Worm (Caenorhabditis elegans) whole organism, young adult: ENCODE data around the gene srg-68.

Source experiments
- C17E4.6 ChIP-seq: fragments of 200-800 bp; sonication (Bioruptor generic); IDR thresholded peaks from 2 replicates; pipeline ENCODE4 v1.3.6; 2022; ENCODE audit warnings: missing genetic modification reagents, missing genetic modification characterization, missing compliant biosample characterization
- D2030.7 ChIP-seq: fragments of 200-800 bp; sonication (Bioruptor generic); IDR thresholded peaks from 2 replicates; pipeline ENCODE4 v1.3.6; 2022; ENCODE audit warnings: missing genetic modification reagents, missing genetic modification characterization, missing compliant biosample characterization
- F10E7.11 ChIP-seq: sonication (generic microtip); optimal IDR thresholded peaks from 2 replicates; lab custom pipeline; 2017; ENCODE audit warnings: mild to moderate bottlenecking, missing genetic modification characterization, moderate library complexity, missing compliant biosample characterization
- F23B12.7 ChIP-seq: sonication (generic microtip); optimal IDR thresholded peaks from 2 replicates; lab custom pipeline; 2017; ENCODE audit warnings: missing genetic modification characterization, mild to moderate bottlenecking, missing compliant biosample characterization, antibody characterized with exemption, moderate library complexity; ENCODE audit not compliant: insufficient read depth
- F33H1.4 ChIP-seq: fragments of 200-800 bp; sonication (Bioruptor generic); IDR thresholded peaks from 2 replicates; pipeline ENCODE4 v1.3.6; 2022; ENCODE audit warnings: missing genetic modification reagents, missing genetic modification characterization, missing compliant biosample characterization
- F39B2.1 ChIP-seq: fragments of 200-800 bp; sonication (Bioruptor generic); IDR thresholded peaks from 2 replicates; pipeline ENCODE4 v1.3.6; 2022; ENCODE audit warnings: missing genetic modification reagents, missing genetic modification characterization, missing compliant biosample characterization
- K12H6.12 ChIP-seq: fragments of 200-800 bp; sonication (Bioruptor generic); optimal IDR thresholded peaks from 2 replicates; lab custom pipeline; 2018; ENCODE audit warnings: mild to moderate bottlenecking, missing genetic modification characterization, missing compliant biosample characterization
- atf-7 ChIP-seq: sonication (generic microtip); optimal IDR thresholded peaks from 2 replicates; lab custom pipeline; 2017; ENCODE audit warnings: mild to moderate bottlenecking, missing genetic modification characterization, missing compliant biosample characterization
- attf-3 ChIP-seq: fragments of 200-800 bp; sonication (Bioruptor generic); conservative IDR thresholded peaks from 2 replicates; pipeline ENCODE4 v1.3.6; 2022; ENCODE audit warnings: missing genetic modification reagents, missing genetic modification characterization, missing compliant biosample characterization
- attf-5 ChIP-seq: fragments of 200-800 bp; sonication (Bioruptor generic); optimal IDR thresholded peaks from 2 replicates; lab custom pipeline; 2018; ENCODE audit warnings: mild to moderate bottlenecking, missing genetic modification characterization, missing compliant biosample characterization
- attf-6 ChIP-seq: fragments of 200-800 bp; sonication (Bioruptor generic); IDR thresholded peaks from 2 replicates; pipeline ENCODE4 v1.3.6; 2022; ENCODE audit warnings: missing genetic modification reagents, missing genetic modification characterization, missing compliant biosample characterization
- bed-2 ChIP-seq: fragments of 200-800 bp; sonication (Bioruptor generic); IDR thresholded peaks from 2 replicates; pipeline ENCODE4 v1.3.6; 2022; ENCODE audit warnings: missing genetic modification reagents, missing genetic modification characterization, missing compliant biosample characterization
- ccch-3 ChIP-seq: fragments of 200-800 bp; sonication (Bioruptor generic); optimal IDR thresholded peaks from 2 replicates; lab custom pipeline; 2018; ENCODE audit warnings: mild to moderate bottlenecking, missing genetic modification characterization, missing compliant biosample characterization
- ceh-100 ChIP-seq: fragments of 200-800 bp; sonication (Bioruptor generic); IDR thresholded peaks from 2 replicates; pipeline ENCODE4 v1.3.6; 2022; ENCODE audit warnings: missing genetic modification reagents, missing genetic modification characterization, missing compliant biosample characterization
- ceh-27 ChIP-seq: fragments of 200-800 bp; sonication (Bioruptor generic); optimal IDR thresholded peaks from 2 replicates; lab custom pipeline; 2018; ENCODE audit warnings: mild to moderate bottlenecking, missing genetic modification characterization, moderate library complexity, missing compliant biosample characterization
- ceh-58 ChIP-seq: fragments of 200-800 bp; sonication (Bioruptor generic); IDR thresholded peaks from 2 replicates; pipeline ENCODE4 v1.3.6; 2022; ENCODE audit warnings: missing genetic modification characterization, missing compliant biosample characterization
- ceh-79 ChIP-seq: sonication (generic microtip); optimal IDR thresholded peaks from 2 replicates; lab custom pipeline; 2017; ENCODE audit warnings: mild to moderate bottlenecking, missing genetic modification characterization, missing compliant biosample characterization
- chd-7 ChIP-seq: sonication (generic microtip); optimal IDR thresholded peaks from 2 replicates; lab custom pipeline; 2016; ENCODE audit warnings: mild to moderate bottlenecking, missing genetic modification characterization, moderate library complexity, missing compliant biosample characterization
- dox-1 ChIP-seq: fragments of 200-800 bp; sonication (Bioruptor generic); IDR thresholded peaks from 2 replicates; pipeline ENCODE4 v1.3.6; 2022; ENCODE audit warnings: missing genetic modification reagents, missing genetic modification characterization, missing compliant biosample characterization
- dpl-1 ChIP-seq: fragments of 150-350 bp; optimal IDR thresholded peaks from 2 replicates; lab custom pipeline; 2014; ENCODE audit warnings: missing biosample characterization, missing genetic modification reagents, missing genetic modification characterization
- efl-1 ChIP-seq: fragments of 150-350 bp; optimal IDR thresholded peaks from 2 replicates; lab custom pipeline; 2014; ENCODE audit warnings: missing biosample characterization, missing genetic modification reagents, missing genetic modification characterization
- egl-18 ChIP-seq: fragments of 200-800 bp; sonication (Bioruptor generic); IDR thresholded peaks from 2 replicates; pipeline ENCODE4 v1.3.6; 2022; ENCODE audit warnings: missing genetic modification reagents, missing genetic modification characterization, missing compliant biosample characterization
- egl-44 ChIP-seq: fragments of 200-800 bp; sonication (Bioruptor generic); IDR thresholded peaks from 2 replicates; pipeline ENCODE4 v1.3.6; 2022; ENCODE audit warnings: missing genetic modification reagents, missing genetic modification characterization, missing compliant biosample characterization
- him-1 ChIP-seq: sonication (generic microtip); optimal IDR thresholded peaks from 2 replicates; lab custom pipeline; 2016; ENCODE audit warnings: missing genotype, missing genetic modification reagents, missing genetic modification characterization, missing compliant biosample characterization
- let-607 ChIP-seq, 2 experiments: fragments of 200-800 bp in 1 of 2; sonication (Bioruptor generic) in 1 of 2; sonication (generic microtip) in 1 of 2; optimal IDR thresholded peaks; 2 replicates each; lab custom pipeline; 2016 to 2018; ENCODE audit warnings: mild to moderate bottlenecking in 2 of 2, missing compliant biosample characterization in 2 of 2, missing genetic modification characterization in 2 of 2, moderate library complexity in 2 of 2, missing genotype in 1 of 2
- lin-26 ChIP-seq: fragments of 200-800 bp; sonication (Bioruptor generic); IDR thresholded peaks from 2 replicates; pipeline ENCODE4 v1.3.6; 2022; ENCODE audit warnings: missing genetic modification reagents, missing genetic modification characterization, missing compliant biosample characterization
- lin-35 ChIP-seq, 3 experiments: fragments of 150-350 bp in 2 of 3; sonication (generic microtip) in 1 of 3; optimal IDR thresholded peaks; 2 replicates each; lab custom pipeline; 2014 to 2018; ENCODE audit warnings: missing biosample characterization in 3 of 3, missing genetic modification characterization in 3 of 3, missing genetic modification reagents in 3 of 3
- lin-54 ChIP-seq: fragments of 200-800 bp; sonication (Bioruptor generic); optimal IDR thresholded peaks from 2 replicates; lab custom pipeline; 2018; ENCODE audit warnings: mild to moderate bottlenecking, missing genetic modification characterization, missing compliant biosample characterization
- madf-10 ChIP-seq: sonication (generic microtip); optimal IDR thresholded peaks from 2 replicates; lab custom pipeline; 2016; ENCODE audit warnings: mild to moderate bottlenecking, missing genetic modification characterization, missing compliant biosample characterization
- madf-3 ChIP-seq: fragments of 200-800 bp; sonication (Bioruptor generic); IDR thresholded peaks from 2 replicates; pipeline ENCODE4 v1.3.6; 2022; ENCODE audit warnings: missing genetic modification reagents, missing genetic modification characterization, missing compliant biosample characterization
- madf-6 ChIP-seq: fragments of 200-800 bp; sonication (Bioruptor generic); IDR thresholded peaks from 2 replicates; pipeline ENCODE4 v1.3.6; 2022; ENCODE audit warnings: missing genetic modification reagents, missing genetic modification characterization, missing compliant biosample characterization
- madf-8 ChIP-seq: fragments of 200-800 bp; sonication (Bioruptor generic); conservative IDR thresholded peaks from 2 replicates; pipeline ENCODE4 v1.3.6; 2022; ENCODE audit warnings: missing genetic modification reagents, missing genetic modification characterization, missing compliant biosample characterization
- mcd-1 ChIP-seq: fragments of 200-800 bp; sonication (Bioruptor generic); IDR thresholded peaks from 2 replicates; pipeline ENCODE4 v1.3.6; 2022; ENCODE audit warnings: missing genetic modification reagents, missing genetic modification characterization, missing compliant biosample characterization
- mes-4 ChIP-seq: sonication (generic microtip); optimal IDR thresholded peaks from 2 replicates; lab custom pipeline; 2016; ENCODE audit warnings: missing genotype, missing genetic modification characterization, missing compliant biosample characterization
- mxl-1 ChIP-seq: sonication (generic microtip); optimal IDR thresholded peaks from 2 replicates; lab custom pipeline; 2016; ENCODE audit warnings: missing genetic modification characterization, missing compliant biosample characterization
- pbrm-1 ChIP-seq: fragments of 200-800 bp; sonication (Bioruptor generic); IDR thresholded peaks from 2 replicates; pipeline ENCODE4 v1.3.6; 2022; ENCODE audit warnings: missing genetic modification reagents, missing genetic modification characterization, missing compliant biosample characterization
- rec-8 ChIP-seq, 2 experiments: sonication (generic microtip); optimal IDR thresholded peaks; 2 replicates each; lab custom pipeline; 2016; ENCODE audit warnings: mild to moderate bottlenecking in 2 of 2, missing genetic modification characterization in 2 of 2, missing genetic modification reagents in 2 of 2, missing genotype in 2 of 2, missing biosample characterization in 1 of 2, missing compliant biosample characterization in 1 of 2, moderate library complexity in 1 of 2
- snpc-3.4 ChIP-seq: sonication (generic microtip); optimal IDR thresholded peaks from 2 replicates; lab custom pipeline; 2017; ENCODE audit warnings: missing genetic modification characterization, mild to moderate bottlenecking, missing compliant biosample characterization, antibody characterized with exemption, moderate library complexity, missing genotype, missing genetic modification reagents
- snpc-4 ChIP-seq, 5 experiments: fragments of 150-350 bp in 1 of 5; sonication (generic microtip) in 4 of 5; optimal IDR thresholded peaks; 2 replicates each; lab custom pipeline; 2014 to 2018; ENCODE audit warnings: missing genetic modification characterization in 5 of 5, missing biosample characterization in 3 of 5, antibody characterized with exemption in 2 of 5, mild to moderate bottlenecking in 2 of 5, missing compliant biosample characterization in 2 of 5, missing genotype in 2 of 5, moderate library complexity in 2 of 5, missing genetic modification reagents in 1 of 5
- sptf-2 ChIP-seq: fragments of 200-800 bp; sonication (Bioruptor generic); optimal IDR thresholded peaks from 2 replicates; lab custom pipeline; 2018; ENCODE audit warnings: mild to moderate bottlenecking, missing genetic modification characterization, missing compliant biosample characterization
- tlf-1 ChIP-seq: fragments of 200-800 bp; sonication (Bioruptor generic); optimal IDR thresholded peaks from 2 replicates; lab custom pipeline; 2018; ENCODE audit warnings: mild to moderate bottlenecking, missing genetic modification characterization, missing compliant biosample characterization
- xnd-1 ChIP-seq: sonication (generic microtip); optimal IDR thresholded peaks from 2 replicates; lab custom pipeline; 2016; ENCODE audit warnings: missing genotype, missing genetic modification reagents, missing genetic modification characterization, missing compliant biosample characterization
- zfh-2 ChIP-seq: fragments of 200-800 bp; sonication (Bioruptor generic); conservative IDR thresholded peaks from 2 replicates; pipeline ENCODE4 v1.3.6; 2022; ENCODE audit warnings: missing genetic modification reagents, missing genetic modification characterization, missing compliant biosample characterization
- zim-3 ChIP-seq: sonication (generic microtip); optimal IDR thresholded peaks from 2 replicates; lab custom pipeline; 2017; ENCODE audit warnings: mild to moderate bottlenecking, missing genetic modification characterization, moderate library complexity, missing compliant biosample characterization
- ztf-22 ChIP-seq: fragments of 200-800 bp; sonication (Bioruptor generic); optimal IDR thresholded peaks from 2 replicates; lab custom pipeline; 2018; ENCODE audit warnings: mild to moderate bottlenecking, missing genetic modification characterization, moderate library complexity, missing compliant biosample characterization
- ztf-6 ChIP-seq: fragments of 200-800 bp; sonication (Bioruptor generic); IDR thresholded peaks from 2 replicates; pipeline ENCODE4 v1.3.6; 2022; ENCODE audit warnings: missing genetic modification reagents, missing genetic modification characterization, missing compliant biosample characterization

The srg-68 gene

DNA sequence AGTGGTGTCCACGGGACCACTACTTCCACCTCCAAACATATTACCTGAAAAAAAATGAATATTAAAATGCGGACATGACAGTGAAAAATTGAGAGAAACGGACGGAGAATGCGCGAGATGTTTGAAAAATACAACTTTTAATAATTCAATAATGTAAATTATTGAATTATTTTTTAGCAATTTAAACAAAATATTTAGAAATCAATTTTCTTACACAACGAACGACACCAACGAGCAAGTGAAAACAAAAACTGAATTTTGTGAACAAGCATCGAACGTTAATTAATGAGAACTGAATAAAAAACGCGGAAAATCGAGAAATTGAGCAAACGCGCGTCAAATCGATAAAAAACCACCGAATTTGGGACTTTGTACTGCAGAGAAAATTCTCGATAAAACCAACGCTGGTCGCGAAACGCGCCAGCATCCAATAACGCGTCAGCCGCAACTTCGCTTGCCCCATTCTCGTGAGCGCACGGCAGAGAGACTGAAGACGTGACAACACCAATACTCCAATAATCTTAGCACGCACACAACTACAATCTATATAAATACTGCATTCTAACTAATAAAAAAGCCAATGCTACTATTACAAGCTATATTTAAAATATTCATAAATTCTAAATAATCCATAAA, 39.7 kb upstream of the srg-68 start, which contains the start of the genes dnj-19 and nhr-47 (continued):
- peak; percentile 75 for TF ChIP-seq madf-8 (GFP tag; lab: Robert Waterston, UW)
- TF ChIP-seq ceh-58 (GFP tag; lab: Robert Waterston, UW), result no peak
- peak; percentile 75 for TF ChIP-seq ceh-100 (GFP tag; lab: Robert Waterston, UW)
- peak; percentile 85 for TF ChIP-seq tlf-1 (GFP tag; lab: Kevin White, UChicago)
- TF ChIP-seq madf-6 (GFP tag; lab: Robert Waterston, UW), result peak; percentile 89
- TF ChIP-seq F10E7.11, result no peak
- TF ChIP-seq him-1 (tag; lab: Kevin White, UChicago), result peak; percentile 36
- peak; percentile 79 for TF ChIP-seq F33H1.4 (GFP tag; lab: Robert Waterston, UW)
- TF ChIP-seq snpc-4 (GFP tag; optimal IDR thresholded peaks at IDR 0.05; lab: Kevin White, UChicago), result peak; percentile 52
- peak in 3 of 4 experiments; percentile 76 to 84 (median 78) for TF ChIP-seq snpc-4 (tag; optimal IDR thresholded peaks at IDR 0.05; lab: Kevin White, UChicago)
- TF ChIP-seq madf-3 (GFP tag; lab: Robert Waterston, UW), result peak; percentile 91
- peak; percentile 76; the same call in 1 of the 2 replicates for TF ChIP-seq ztf-6
- TF ChIP-seq F39B2.1 (GFP tag; lab: Robert Waterston, UW), result 0 out of 2 replicates have a peak, but pooled peaks have one; percentile 67
- peak; percentile 87 for TF ChIP-seq ceh-27 (GFP tag; lab: Kevin White, UChicago)
- TF ChIP-seq ccch-3 (GFP tag; lab: Kevin White, UChicago), result no peak
- no peak for TF ChIP-seq ztf-22 (GFP tag; lab: Kevin White, UChicago)
- TF ChIP-seq D2030.7 (GFP tag; lab: Robert Waterston, UW), result peak; percentile 84
- TF ChIP-seq egl-44 (GFP tag; lab: Robert Waterston, UW), result peak; percentile 89
- TF ChIP-seq C17E4.6 (GFP tag; lab: Robert Waterston, UW), result peak; percentile 91
- no peak for TF ChIP-seq mxl-1
- TF ChIP-seq lin-54, result peak; percentile 91
- TF ChIP-seq efl-1 (GFP tag; lab: Kevin White, UChicago), result peak; percentile 41
- TF ChIP-seq dox-1 (GFP tag; lab: Robert Waterston, UW), result peak; percentile 95
- peak; percentile 42 for TF ChIP-seq zim-3 (tag; lab: Kevin White, UChicago)
- TF ChIP-seq mcd-1, result peak; percentile 94
- TF ChIP-seq zfh-2 (GFP tag; lab: Robert Waterston, UW), result no peak; the same call in 1 of the 2 replicates
- TF ChIP-seq pbrm-1 (GFP tag; lab: Robert Waterston, UW), result peak; percentile 96
- TF ChIP-seq F23B12.7 (tag; lab: Kevin White, UChicago), result peak; percentile 52
- TF ChIP-seq bed-2, result no peak
- TF ChIP-seq mes-4 (tag; lab: Kevin White, UChicago), result no peak
- TF ChIP-seq attf-3, result peak; percentile 78
- TF ChIP-seq dpl-1, result peak; percentile 63
- TF ChIP-seq snpc-3.4 (tag; lab: Kevin White, UChicago), result peak; percentile 42
- TF ChIP-seq madf-10, result peak; percentile 75
- TF ChIP-seq atf-7 (tag; lab: Kevin White, UChicago), result peak; percentile 87
- TF ChIP-seq xnd-1, result peak; percentile 82
- TF ChIP-seq let-607 (tag; optimal IDR thresholded peaks at IDR 0.05; lab: Kevin White, UChicago), result peak; percentile 23 to 86
- TF ChIP-seq lin-35 (GFP tag; optimal IDR thresholded peaks at IDR 0.05; lab: Kevin White, UChicago), result peak in 2 of 3 experiments; percentile 38 to 92
- TF ChIP-seq attf-5 (GFP tag; lab: Kevin White, UChicago), result peak; percentile 89
- no peak for TF ChIP-seq rec-8 (tag; optimal IDR thresholded peaks at IDR 0.05; lab: Kevin White, UChicago)
- TF ChIP-seq chd-7 (tag; lab: Kevin White, UChicago), result peak; percentile 83
- TF ChIP-seq lin-26 (GFP tag; lab: Robert Waterston, UW), result peak; percentile 49; the same call in 1 of the 2 replicates
- TF ChIP-seq K12H6.12 (tag; lab: Kevin White, UChicago), result peak; percentile 73
- TF ChIP-seq sptf-2 (GFP tag; lab: Kevin White, UChicago), result no peak
- TF ChIP-seq ceh-79, result no peak
- 0 out of 2 replicates have a peak, but pooled peaks have one; percentile 39 for TF ChIP-seq egl-18 (GFP tag; lab: Robert Waterston, UW)
- TF ChIP-seq attf-6 (GFP tag; lab: Robert Waterston, UW), result peak; percentile 71
